Fruit fly (Drosophila melanogaster) whole organism, pupa: ENCODE data around the gene CG31778.

Experiments used
- CG13204 ChIP-seq: fragments of 200-800 bp; sonication (Bioruptor generic); optimal IDR thresholded peaks from 2 replicates; lab custom pipeline; 2018; ENCODE audit warnings: missing biosample characterization, mild to moderate bottlenecking, missing genetic modification characterization, moderate library complexity
- CG17806 ChIP-seq: fragments of 200-800 bp; sonication (Bioruptor generic); optimal IDR thresholded peaks from 2 replicates; lab custom pipeline; 2018; ENCODE audit warnings: missing biosample characterization, mild to moderate bottlenecking, missing genetic modification characterization, moderate library complexity
- CG32121 ChIP-seq: fragments of 200-800 bp; sonication (Bioruptor generic); IDR thresholded peaks from 2 replicates; pipeline ENCODE4 v1.3.6; 2022; ENCODE audit warnings: missing biosample characterization, missing genetic modification characterization
- CG34367 ChIP-seq: fragments of 200-800 bp; sonication (Bioruptor generic); optimal IDR thresholded peaks from 2 replicates; lab custom pipeline; 2018; ENCODE audit warnings: missing biosample characterization, mild to moderate bottlenecking, missing genetic modification characterization
- CG8301 ChIP-seq: fragments of 200-800 bp; sonication (Bioruptor generic); optimal IDR thresholded peaks from 2 replicates; lab custom pipeline; 2018; ENCODE audit warnings: missing biosample characterization, mild to moderate bottlenecking, missing genetic modification characterization
- D1 ChIP-seq: fragments of 200-800 bp; sonication (Bioruptor generic); optimal IDR thresholded peaks from 2 replicates; lab custom pipeline; 2018; ENCODE audit warnings: missing biosample characterization, mild to moderate bottlenecking, missing genetic modification characterization, moderate library complexity
- EcR ChIP-seq: fragments of 200-800 bp; sonication (Bioruptor generic); optimal IDR thresholded peaks from 3 replicates; lab custom pipeline; 2019; ENCODE audit warnings: missing biosample characterization, missing genetic modification characterization, mild to moderate bottlenecking, moderate library complexity, missing genetic modification reagents
- Pif1B ChIP-seq: fragments of 200-800 bp; sonication (Bioruptor generic); optimal IDR thresholded peaks from 3 replicates; lab custom pipeline; 2016; ENCODE audit warnings: missing biosample characterization, missing genetic modification characterization
- Snoo ChIP-seq: fragments of 200-800 bp; sonication (Bioruptor generic); optimal IDR thresholded peaks from 3 replicates; lab custom pipeline; 2017; ENCODE audit warnings: missing biosample characterization, mild to moderate bottlenecking, missing genetic modification characterization, inconsistent platforms
- rn ChIP-seq: fragments of 200-800 bp; sonication (Bioruptor generic); IDR thresholded peaks from 2 replicates; pipeline ENCODE4 v1.3.6; 2022; ENCODE audit warnings: missing biosample characterization, missing genetic modification characterization

- no peak for TF ChIP-seq Pif1B (GFP tag; lab: Kevin White, UChicago)
- no peak for TF ChIP-seq CG8301 (tag; lab: Kevin White, UChicago)
- TF ChIP-seq D1 (tag; lab: Kevin White, UChicago), result no peak
- TF ChIP-seq EcR (GFP tag; lab: Kevin White, UChicago), result no peak
- no peak for TF ChIP-seq CG17806 (tag; lab: Kevin White, UChicago)
- no peak for TF ChIP-seq rn (GFP tag; lab: Robert Waterston, UW)
- no peak for TF ChIP-seq Snoo (tag; lab: Kevin White, UChicago)
- TF ChIP-seq CG13204 (GFP tag; lab: Kevin White, UChicago), result no peak
- TF ChIP-seq CG32121 (GFP tag; lab: Robert Waterston, UW), result no peak
- no peak for TF ChIP-seq CG34367 (tag; lab: Kevin White, UChicago)
Observed at dm6 chr2L:3700374-3700773, 4.9 kb downstream of the CG31778 start, which contains the start of gene Sfp24C1.
